Fruit fly (Drosophila melanogaster): Measurements from ENCODE around the gene CG13101.
A peak's percentile ranks its signal among the peaks of the same experiment; 100 is the strongest.

CG13101 gene

dm6 chr2L:8937003-8937402, 47.7 kb downstream of the CG13101 start, which contains the start of gene Tsp29Fb (continued):
- peak; percentile 58 for TF ChIP-seq OdsH (GFP tag; optimal IDR thresholded peaks at IDR 0.05)
- TF ChIP-seq CG31627 (GFP tag; optimal IDR thresholded peaks at IDR 0.05) = peak; percentile 71
- no peak for TF ChIP-seq fkh (GFP tag; optimal IDR thresholded peaks at IDR 0.05)
- no peak for TF ChIP-seq CG8319 (GFP tag; optimal IDR thresholded peaks at IDR 0.05)
- no peak for TF ChIP-seq CG4318 (GFP tag; optimal IDR thresholded peaks at IDR 0.05)
- peak; percentile 30 for TF ChIP-seq CG10631 (GFP tag; optimal IDR thresholded peaks at IDR 0.05)
- TF ChIP-seq acj6 (GFP tag; optimal IDR thresholded peaks at IDR 0.05) = peak; percentile 63
- no peak for TF ChIP-seq fd85E (GFP tag; optimal IDR thresholded peaks at IDR 0.05)
- TF ChIP-seq spab (GFP tag; optimal IDR thresholded peaks at IDR 0.05) = no peak
- peak; percentile 38 for TF ChIP-seq Blimp-1 (GFP tag; optimal IDR thresholded peaks at IDR 0.05)
- no peak for TF ChIP-seq Eip93F (GFP tag; optimal IDR thresholded peaks at IDR 0.05)
- no peak for TF ChIP-seq CG6854 (GFP tag; optimal IDR thresholded peaks at IDR 0.05)
- peak; percentile 48 for TF ChIP-seq Sox15 (GFP tag; optimal IDR thresholded peaks at IDR 0.05)
- peak; percentile 75 for TF ChIP-seq esn (GFP tag; optimal IDR thresholded peaks at IDR 0.05)
- peak; percentile 44 for TF ChIP-seq net (GFP tag; optimal IDR thresholded peaks at IDR 0.05)
- TF ChIP-seq CG16779 (tag; optimal IDR thresholded peaks at IDR 0.05) = no peak
- TF ChIP-seq CG32006 (GFP tag; optimal IDR thresholded peaks at IDR 0.05) = peak; percentile 56
- 0 out of 3 replicates have a peak, but pooled peaks have one; percentile 30 for TF ChIP-seq CG6163 (GFP tag; IDR thresholded peaks at IDR 0.05)
- peak; percentile 49 for TF ChIP-seq achi (GFP tag; optimal IDR thresholded peaks at IDR 0.05)
- peak; percentile 53 for TF ChIP-seq Hr4 (GFP tag; optimal IDR thresholded peaks at IDR 0.05)
- TF ChIP-seq CG9139 (GFP tag; optimal IDR thresholded peaks at IDR 0.05) = no peak
- peak; percentile 91 for TF ChIP-seq svp (GFP tag)
- TF ChIP-seq Eip75B (GFP tag; optimal IDR thresholded peaks at IDR 0.05) = peak; percentile 48
- TF ChIP-seq Sox14 (GFP tag; optimal IDR thresholded peaks at IDR 0.05) = peak; percentile 61
- TF ChIP-seq CG6792 (GFP tag; optimal IDR thresholded peaks at IDR 0.05) = peak; percentile 44

- TF ChIP-seq acj6 (GFP tag; optimal IDR thresholded peaks at IDR 0.05) = no peak
- no peak for TF ChIP-seq lz (GFP tag; optimal IDR thresholded peaks at IDR 0.05)
- TF ChIP-seq fd85E (GFP tag; optimal IDR thresholded peaks at IDR 0.05) = no peak
- TF ChIP-seq ss (GFP tag; optimal IDR thresholded peaks at IDR 0.05) = no peak
- no peak for TF ChIP-seq CG6163 (GFP tag; IDR thresholded peaks at IDR 0.05)
- TF ChIP-seq Sox14 (GFP tag; optimal IDR thresholded peaks at IDR 0.05) = no peak
- TF ChIP-seq dsx (GFP tag; optimal IDR thresholded peaks at IDR 0.05; ENCODE audit: poor library complexity, severe bottlenecking) = no peak
- TF ChIP-seq Sox102F (GFP tag; optimal IDR thresholded peaks at IDR 0.05) = no peak
- no peak for TF ChIP-seq OdsH (GFP tag; optimal IDR thresholded peaks at IDR 0.05)
- no peak for TF ChIP-seq cyc (GFP tag; optimal IDR thresholded peaks at IDR 0.05)
- no peak for TF ChIP-seq Eip75B (GFP tag; optimal IDR thresholded peaks at IDR 0.05)
Observed at dm6 chr2L:8933710-8934242, 50.9 kb downstream of the CG13101 start, which contains the start of gene Tsp29Fa. Tsp29Fa (plus strand) TSS chr2L:8933962.

dm6 chr2L:8931176-8931575, 53.5 kb downstream of the CG13101 start:
- no peak for TF ChIP-seq Smox (GFP tag; optimal IDR thresholded peaks at IDR 0.05)
- no peak for TF ChIP-seq CG31627 (GFP tag; optimal IDR thresholded peaks at IDR 0.05)
- no peak for TF ChIP-seq CG6276 (GFP tag; optimal IDR thresholded peaks at IDR 0.05)
- TF ChIP-seq fd59A (GFP tag; optimal IDR thresholded peaks at IDR 0.05) = no peak
- TF ChIP-seq Gug (GFP tag; IDR thresholded peaks at IDR 0.05) = no peak
- no peak for TF ChIP-seq Ets96B (tag; optimal IDR thresholded peaks at IDR 0.05)
- TF ChIP-seq achi (GFP tag; optimal IDR thresholded peaks at IDR 0.05) = no peak
- no peak for TF ChIP-seq pdm3 (GFP tag; optimal IDR thresholded peaks at IDR 0.05)
- TF ChIP-seq Eip78C (GFP tag) = no peak
- no peak for TF ChIP-seq fkh (GFP tag; optimal IDR thresholded peaks at IDR 0.05)
- no peak for TF ChIP-seq Sox15 (GFP tag; optimal IDR thresholded peaks at IDR 0.05)
- no peak for TF ChIP-seq net (GFP tag; optimal IDR thresholded peaks at IDR 0.05)
- no peak for TF ChIP-seq CG3032 (tag; optimal IDR thresholded peaks at IDR 0.05)
- no peak for TF ChIP-seq CG11762 (GFP tag; optimal IDR thresholded peaks at IDR 0.05; ENCODE audit: insufficient read depth)
- no peak for TF ChIP-seq CG1621 (tag; optimal IDR thresholded peaks at IDR 0.05)

Measured in whole organism, prepupa.